Fruit fly (Drosophila melanogaster) whole organism, embryonic: ENCODE data around the gene mRpL12.

Experiments
- ATbp ChIP-seq: fragments of 200-800 bp; sonication (Bioruptor generic); optimal IDR thresholded peaks from 2 replicates; lab custom pipeline; 2017; ENCODE audit warnings: missing biosample characterization, mild to moderate bottlenecking, missing genetic modification characterization, missing genetic modification reagents
- Adf1 ChIP-seq: fragments of 200-800 bp; sonication (Bioruptor generic); IDR thresholded peaks from 2 replicates; pipeline ENCODE4 v1.3.6; 2022; ENCODE audit warnings: missing biosample characterization, missing genetic modification characterization
- Bgb ChIP-seq: fragments of 200-800 bp; sonication (Bioruptor generic); IDR thresholded peaks from 2 replicates; pipeline ENCODE4 v1.3.6; 2022; ENCODE audit warnings: missing biosample characterization, missing genetic modification characterization; ENCODE audit not compliant: partially characterized antibody
- BtbVII ChIP-seq: fragments of 200-800 bp; sonication (Bioruptor generic); optimal IDR thresholded peaks from 3 replicates; lab custom pipeline; 2017; ENCODE audit warnings: missing biosample characterization, mild to moderate bottlenecking, missing genetic modification characterization
- CG10366 ChIP-seq: fragments of 200-800 bp; sonication (Bioruptor generic); IDR thresholded peaks from 2 replicates; pipeline ENCODE4 v1.3.6; 2022; ENCODE audit warnings: missing biosample characterization, missing genetic modification characterization
- CG10431 ChIP-seq: fragments of 200-800 bp; sonication (Bioruptor generic); optimal IDR thresholded peaks from 3 replicates; lab custom pipeline; 2018; ENCODE audit warnings: missing biosample characterization, mild to moderate bottlenecking, missing genetic modification characterization
- CG11696 ChIP-seq: fragments of 200-800 bp; sonication (Bioruptor generic); IDR thresholded peaks from 2 replicates; pipeline ENCODE4 v1.3.6; 2022; ENCODE audit warnings: missing biosample characterization, missing genetic modification characterization
- CG11723 ChIP-seq: fragments of 200-800 bp; sonication (Bioruptor generic); optimal IDR thresholded peaks from 2 replicates; lab custom pipeline; 2017; ENCODE audit warnings: missing biosample characterization, mild to moderate bottlenecking, missing genetic modification characterization
- CG12391 ChIP-seq: fragments of 200-800 bp; sonication (Bioruptor generic); optimal IDR thresholded peaks from 3 replicates; lab custom pipeline; 2018; ENCODE audit warnings: missing biosample characterization, mild to moderate bottlenecking, missing genetic modification characterization, moderate library complexity
- CG14667 ChIP-seq: fragments of 200-800 bp; sonication (Bioruptor generic); IDR thresholded peaks from 2 replicates; pipeline ENCODE4 v1.3.6; 2022; ENCODE audit warnings: missing biosample characterization, missing genetic modification characterization
- CG15269 ChIP-seq: fragments of 200-800 bp; sonication (Bioruptor generic); optimal IDR thresholded peaks from 2 replicates; lab custom pipeline; 2018; ENCODE audit warnings: missing biosample characterization, mild to moderate bottlenecking, missing genetic modification characterization, moderate library complexity
- CG1603 ChIP-seq: fragments of 200-800 bp; sonication (Bioruptor generic); optimal IDR thresholded peaks from 2 replicates; lab custom pipeline; 2019; ENCODE audit warnings: missing biosample characterization, mild to moderate bottlenecking, missing genetic modification characterization, moderate library complexity
- CG17328 ChIP-seq: fragments of 200-800 bp; sonication (Bioruptor generic); IDR thresholded peaks from 2 replicates; pipeline ENCODE4 v1.3.6; 2022; ENCODE audit warnings: missing biosample characterization, missing genetic modification characterization
- CG17612 ChIP-seq: fragments of 200-800 bp; sonication (Bioruptor generic); IDR thresholded peaks from 2 replicates; pipeline ENCODE4 v1.3.6; 2022; ENCODE audit warnings: missing biosample characterization, missing genetic modification characterization
- CG3163 ChIP-seq: fragments of 200-800 bp; sonication (Bioruptor generic); optimal IDR thresholded peaks from 3 replicates; lab custom pipeline; 2016; ENCODE audit warnings: missing biosample characterization, missing genetic modification characterization
- CG4328 ChIP-seq: fragments of 200-800 bp; sonication (Bioruptor generic); optimal IDR thresholded peaks from 3 replicates; lab custom pipeline; 2017; ENCODE audit warnings: missing biosample characterization, missing genetic modification reagents, missing genetic modification characterization
- CG4360 ChIP-seq: fragments of 200-800 bp; sonication (Bioruptor generic); IDR thresholded peaks from 2 replicates; pipeline ENCODE4 v1.3.6; 2022; ENCODE audit warnings: missing biosample characterization, missing genetic modification characterization
- CG4617 ChIP-seq: fragments of 200-800 bp; sonication (Bioruptor generic); optimal IDR thresholded peaks from 3 replicates; lab custom pipeline; 2016; ENCODE audit warnings: missing biosample characterization, missing genetic modification characterization, borderline replicate concordance
- CG7786 ChIP-seq: fragments of 200-800 bp; sonication (Bioruptor generic); optimal IDR thresholded peaks from 2 replicates; lab custom pipeline; 2016; ENCODE audit warnings: missing biosample characterization, missing genetic modification characterization
- CG8089 ChIP-seq: fragments of 200-800 bp; sonication (Bioruptor generic); optimal IDR thresholded peaks from 3 replicates; lab custom pipeline; 2016; ENCODE audit warnings: missing biosample characterization, missing genetic modification characterization
- Camta ChIP-seq: fragments of 200-800 bp; sonication (Bioruptor generic); optimal IDR thresholded peaks from 2 replicates; lab custom pipeline; 2016; ENCODE audit warnings: missing biosample characterization, missing genetic modification characterization
- D ChIP-seq, 2 experiments: fragments of 200-800 bp in 1 of 2; fragments of >200 bp in 1 of 2; sonication (Bioruptor generic) in 1 of 2; optimal IDR thresholded peaks; 2 replicates in 1 of 2; 3 replicates in 1 of 2; lab custom pipeline; 2017; ENCODE audit warnings: mild to moderate bottlenecking in 1 of 2, missing biosample characterization in 1 of 2, missing genetic modification characterization in 1 of 2, missing genetic modification reagents in 1 of 2
- Dad ChIP-seq: fragments of 200-800 bp; sonication (Bioruptor generic); optimal IDR thresholded peaks from 3 replicates; lab custom pipeline; 2016; ENCODE audit warnings: missing biosample characterization, missing genetic modification characterization
- Dbx ChIP-seq: fragments of 200-800 bp; sonication (Bioruptor generic); IDR thresholded peaks from 3 replicates; pipeline ENCODE4 v1.3.6; 2022; ENCODE audit warnings: missing biosample characterization, missing genetic modification characterization
- Ets65A ChIP-seq: fragments of 200-800 bp; sonication (Bioruptor generic); peaks from one replicate; lab custom pipeline; 2016; ENCODE audit warnings: missing biosample characterization, missing genetic modification characterization
- Fer1 ChIP-seq: fragments of 200-800 bp; sonication (Bioruptor generic); optimal IDR thresholded peaks from 2 replicates; lab custom pipeline; 2017; ENCODE audit warnings: missing biosample characterization, mild to moderate bottlenecking, missing genetic modification characterization
- HLH3B ChIP-seq: fragments of 200-800 bp; sonication (Bioruptor generic); IDR thresholded peaks from 2 replicates; pipeline ENCODE4 v1.3.6; 2022; ENCODE audit warnings: missing biosample characterization, missing genetic modification characterization
- Hey ChIP-seq: fragments of 200-800 bp; sonication (Bioruptor generic); optimal IDR thresholded peaks from 3 replicates; lab custom pipeline; 2018; ENCODE audit warnings: missing biosample characterization, mild to moderate bottlenecking, missing genetic modification characterization
- Stat92E ChIP-seq, 3 experiments: fragments of >200 bp in 2 of 3; fragments of 200-800 bp in 1 of 3; sonication (Bioruptor generic) in 1 of 3; optimal IDR thresholded peaks; 2 replicates each; lab custom pipeline; 2017 to 2019; ENCODE audit warnings: missing biosample characterization in 3 of 3, missing genetic modification characterization in 3 of 3, mild to moderate bottlenecking in 1 of 3, moderate library complexity in 1 of 3
- al ChIP-seq: fragments of 200-800 bp; sonication (Bioruptor generic); IDR thresholded peaks from 2 replicates; pipeline ENCODE4 v1.3.6; 2022; ENCODE audit warnings: missing biosample characterization, missing genetic modification characterization
- amos ChIP-seq: fragments of 200-800 bp; sonication (Bioruptor generic); IDR thresholded peaks from 2 replicates; pipeline ENCODE4 v1.3.6; 2022; ENCODE audit warnings: missing biosample characterization, missing genetic modification characterization; ENCODE audit not compliant: partially characterized antibody
- cato ChIP-seq: fragments of 200-800 bp; sonication (Bioruptor generic); optimal IDR thresholded peaks from 2 replicates; lab custom pipeline; 2016; ENCODE audit warnings: missing biosample characterization, missing genetic modification characterization, borderline replicate concordance
- dan ChIP-seq: fragments of 200-800 bp; sonication (Bioruptor generic); IDR thresholded peaks from 2 replicates; pipeline ENCODE4 v1.3.6; 2022; ENCODE audit warnings: missing biosample characterization, missing genetic modification characterization
- dysf ChIP-seq: fragments of 200-800 bp; sonication (Bioruptor generic); IDR thresholded peaks from 3 replicates; pipeline ENCODE4 v1.3.6; 2022; ENCODE audit warnings: missing biosample characterization, missing genetic modification characterization
- ems ChIP-seq: fragments of 200-800 bp; sonication (Bioruptor generic); optimal IDR thresholded peaks from 3 replicates; lab custom pipeline; 2016; ENCODE audit warnings: missing biosample characterization, missing genetic modification characterization
- fd3F ChIP-seq: fragments of 200-800 bp; sonication (Bioruptor generic); optimal IDR thresholded peaks from 2 replicates; lab custom pipeline; 2018; ENCODE audit warnings: missing biosample characterization, mild to moderate bottlenecking, missing genetic modification characterization, moderate library complexity
- gce ChIP-seq: fragments of 200-800 bp; sonication (Bioruptor generic); IDR thresholded peaks from 3 replicates; pipeline ENCODE4 v1.3.6; 2022; ENCODE audit warnings: missing biosample characterization, missing genetic modification characterization
- gfzf ChIP-seq: fragments of 200-800 bp; sonication (Bioruptor generic); optimal IDR thresholded peaks from 2 replicates; lab custom pipeline; 2016; ENCODE audit warnings: missing biosample characterization, mild to moderate bottlenecking, missing genetic modification characterization, moderate library complexity
- gro ChIP-seq: fragments of 200-800 bp; sonication (Bioruptor generic); optimal IDR thresholded peaks from 2 replicates; lab custom pipeline; 2016; ENCODE audit warnings: missing biosample characterization, missing genetic modification characterization
- h ChIP-seq: fragments of >200 bp; optimal IDR thresholded peaks from 2 replicates; lab custom pipeline; 2017
- lab ChIP-seq: fragments of 200-800 bp; sonication (Bioruptor generic); optimal IDR thresholded peaks from 3 replicates; lab custom pipeline; 2017; ENCODE audit warnings: missing biosample characterization, missing genetic modification characterization, mild to moderate bottlenecking, moderate library complexity, missing genetic modification reagents
- lmd ChIP-seq: fragments of 200-800 bp; sonication (Bioruptor generic); IDR thresholded peaks from 2 replicates; pipeline ENCODE4 v1.3.6; 2022; ENCODE audit warnings: missing biosample characterization, missing genetic modification characterization
- luna ChIP-seq: fragments of 200-800 bp; sonication (Bioruptor generic); optimal IDR thresholded peaks from 2 replicates; lab custom pipeline; 2016; ENCODE audit warnings: missing biosample characterization, missing genetic modification characterization
- nom ChIP-seq: fragments of 200-800 bp; sonication (Bioruptor generic); optimal IDR thresholded peaks from 2 replicates; lab custom pipeline; 2017; ENCODE audit warnings: missing biosample characterization, missing genetic modification characterization, mild to moderate bottlenecking, moderate library complexity, missing genetic modification reagents
- odd ChIP-seq: fragments of 200-800 bp; sonication (Bioruptor generic); optimal IDR thresholded peaks from 2 replicates; lab custom pipeline; 2017; ENCODE audit warnings: missing biosample characterization, mild to moderate bottlenecking, missing genetic modification characterization
- pan ChIP-seq, 4 experiments: fragments of >200 bp in 3 of 4; fragments of 200-800 bp in 1 of 4; sonication (Bioruptor generic) in 1 of 4; optimal IDR thresholded peaks in 3 of 4; IDR thresholded peaks in 1 of 4; 2 replicates each; pipeline versions ENCODE4 v1.3.6 to Lab custom; 2017 to 2022; ENCODE audit warnings: missing biosample characterization in 2 of 4, missing genetic modification characterization in 2 of 4, mixed read lengths in 1 of 4
- prd ChIP-seq, 3 experiments: fragments of >200 bp in 2 of 3; fragments of 200-800 bp in 1 of 3; sonication (Bioruptor generic) in 1 of 3; optimal IDR thresholded peaks in 2 of 3; IDR thresholded peaks in 1 of 3; 2 replicates in 2 of 3; 3 replicates in 1 of 3; pipeline versions ENCODE4 v1.3.6 to Lab custom; 2017 to 2022; ENCODE audit warnings: missing biosample characterization in 1 of 3, missing genetic modification characterization in 1 of 3
- pum ChIP-seq: fragments of 200-800 bp; sonication (Bioruptor generic); optimal IDR thresholded peaks from 2 replicates; lab custom pipeline; 2016; ENCODE audit warnings: missing biosample characterization, missing genetic modification characterization
- schlank ChIP-seq: fragments of 200-800 bp; sonication (Bioruptor generic); optimal IDR thresholded peaks from 2 replicates; lab custom pipeline; 2018; ENCODE audit warnings: missing biosample characterization, mild to moderate bottlenecking, missing genetic modification characterization
- zen2 ChIP-seq: fragments of 200-800 bp; sonication (Bioruptor generic); IDR thresholded peaks from 3 replicates; pipeline ENCODE4 v1.3.6; 2022; ENCODE audit warnings: missing biosample characterization, missing genetic modification characterization; ENCODE audit not compliant: partially characterized antibody

mRpL12 gene

dm6 chr3L:8929527-8929926 is 27.1 kb upstream of the mRpL12 start (continued):
- TF ChIP-seq ATbp (GFP tag; lab: Kevin White, UChicago) (no peak), CG3163 (no peak), CG7786 (GFP tag; lab: Kevin White, UChicago) (no peak), gfzf (no peak), CG10366 (GFP tag; lab: Robert Waterston, UW) (no peak), Dad (no peak), CG10431 (GFP tag; lab: Kevin White, UChicago) (no peak), zen2 (no peak), CG17612 (GFP tag; lab: Robert Waterston, UW) (no peak), Dbx (GFP tag; lab: Robert Waterston, UW) (no peak), CG12391 (no peak), Fer1 (GFP tag; lab: Kevin White, UChicago) (no peak), dan (GFP tag; lab: Robert Waterston, UW) (no peak), CG15269 (tag; lab: Kevin White, UChicago) (peak; percentile 20), nom (GFP tag; lab: Kevin White, UChicago) (no peak), h (lab: Kevin White, UChicago) (no peak), pan (optimal IDR thresholded peaks at IDR 0.05; lab: Kevin White, UChicago) (no peak), pan (GFP tag; optimal IDR thresholded peaks at IDR 0.05 in 1 of 2, IDR thresholded peaks at IDR 0.05 in 1 of 2) (peak in 1 of 2 experiments; percentile 46), CG4328 (no peak), ems (GFP tag; lab: Kevin White, UChicago) (no peak), amos (GFP tag; lab: Robert Waterston, UW) (no peak), Adf1 (GFP tag; lab: Robert Waterston, UW) (no peak), al (GFP tag; lab: Robert Waterston, UW) (no peak), CG11723 (no peak), BtbVII (GFP tag; lab: Kevin White, UChicago) (no peak), lmd (no peak), HLH3B (GFP tag; lab: Robert Waterston, UW) (no peak), CG14667 (GFP tag; lab: Robert Waterston, UW) (no peak), pum (GFP tag; lab: Kevin White, UChicago) (no peak), odd (GFP tag; lab: Kevin White, UChicago) (no peak), Ets65A (GFP tag; lab: Kevin White, UChicago) (peak; percentile 51), Camta (GFP tag; lab: Kevin White, UChicago) (no peak), CG4617 (GFP tag; lab: Kevin White, UChicago) (no peak), Bgb (GFP tag; lab: Robert Waterston, UW) (no peak), lab (GFP tag; lab: Kevin White, UChicago) (no peak), gro (GFP tag; lab: Kevin White, UChicago) (no peak), CG11696 (GFP tag; lab: Robert Waterston, UW) (0 out of 2 replicates have a peak, but pooled peaks have one; percentile 24), fd3F (GFP tag; lab: Kevin White, UChicago) (no peak), CG17328 (GFP tag; lab: Robert Waterston, UW) (no peak), Hey (no peak), dysf (GFP tag; lab: Robert Waterston, UW) (peak; percentile 56; the same call in 1 of the 3 replicates), CG4360 (GFP tag; lab: Robert Waterston, UW) (no peak), cato (GFP tag; lab: Kevin White, UChicago) (no peak), CG8089 (GFP tag; lab: Kevin White, UChicago) (no peak), luna (GFP tag; lab: Kevin White, UChicago) (no peak), Stat92E (GFP tag; optimal IDR thresholded peaks at IDR 0.05; lab: Kevin White, UChicago) (no peak), gce (GFP tag; lab: Robert Waterston, UW) (no peak), prd (optimal IDR thresholded peaks at IDR 0.05; lab: Kevin White, UChicago) (no peak), prd (GFP tag; IDR thresholded peaks at IDR 0.05; lab: Robert Waterston, UW) (no peak), schlank (tag; lab: Kevin White, UChicago) (no peak), CG1603 (tag; lab: Kevin White, UChicago) (no peak), D (optimal IDR thresholded peaks at IDR 0.05; lab: Kevin White, UChicago) (no peak), D (GFP tag; optimal IDR thresholded peaks at IDR 0.05; lab: Kevin White, UChicago) (no peak)
